Fruit fly (Drosophila melanogaster) whole organism, embryonic: ENCODE results near the gene CG13716.

Experiments
- Antp ChIP-seq: fragments of 200-800 bp; sonication (Bioruptor generic); optimal IDR thresholded peaks from 3 replicates; lab custom pipeline; 2016; ENCODE audit warnings: missing biosample characterization, missing genetic modification characterization
- B-H2 ChIP-seq: fragments of 200-800 bp; sonication (Bioruptor generic); optimal IDR thresholded peaks from 2 replicates; lab custom pipeline; 2018; ENCODE audit warnings: missing biosample characterization, mild to moderate bottlenecking, missing genetic modification characterization
- BEAF-32 ChIP-seq: fragments of 200-800 bp; sonication (Bioruptor generic); optimal IDR thresholded peaks from 3 replicates; lab custom pipeline; 2017; ENCODE audit warnings: missing biosample characterization, missing genetic modification characterization, mild to moderate bottlenecking, moderate library complexity, missing genetic modification reagents
- Bdp1 ChIP-seq: fragments of 200-800 bp; sonication (Bioruptor generic); optimal IDR thresholded peaks from 3 replicates; lab custom pipeline; 2016; ENCODE audit warnings: missing biosample characterization, missing genetic modification characterization
- CG1024 ChIP-seq: fragments of 200-800 bp; sonication (Bioruptor generic); IDR thresholded peaks from 2 replicates; pipeline ENCODE4 v1.3.6; 2022; ENCODE audit warnings: missing biosample characterization, missing genetic modification characterization
- CG10274 ChIP-seq: fragments of 200-800 bp; sonication (Bioruptor generic); optimal IDR thresholded peaks from 3 replicates; lab custom pipeline; 2017; ENCODE audit warnings: missing biosample characterization, mild to moderate bottlenecking, missing genetic modification characterization
- CG10543 ChIP-seq: fragments of 200-800 bp; sonication (Bioruptor generic); optimal IDR thresholded peaks from 3 replicates; lab custom pipeline; 2017; ENCODE audit warnings: missing biosample characterization, mild to moderate bottlenecking, missing genetic modification characterization, moderate library complexity
- CG11560 ChIP-seq: fragments of 200-800 bp; sonication (Bioruptor generic); IDR thresholded peaks from 3 replicates; pipeline ENCODE4 v1.3.6; 2022; ENCODE audit warnings: missing biosample characterization, missing genetic modification characterization
- CG12071 ChIP-seq: fragments of 200-800 bp; sonication (Bioruptor generic); optimal IDR thresholded peaks from 3 replicates; lab custom pipeline; 2018; ENCODE audit warnings: missing biosample characterization, mild to moderate bottlenecking, missing genetic modification characterization
- CG12942 ChIP-seq: fragments of 200-800 bp; sonication (Bioruptor generic); optimal IDR thresholded peaks from 3 replicates; lab custom pipeline; 2016; ENCODE audit warnings: missing biosample characterization, missing genetic modification characterization
- CG14014 ChIP-seq: fragments of 200-800 bp; sonication (Bioruptor generic); IDR thresholded peaks from 2 replicates; pipeline ENCODE4 v1.3.6; 2022; ENCODE audit warnings: missing biosample characterization, missing genetic modification characterization
- CG14667 ChIP-seq: fragments of 200-800 bp; sonication (Bioruptor generic); IDR thresholded peaks from 2 replicates; pipeline ENCODE4 v1.3.6; 2022; ENCODE audit warnings: missing biosample characterization, missing genetic modification characterization
- CG14710 ChIP-seq: fragments of 200-800 bp; sonication (Bioruptor generic); optimal IDR thresholded peaks from 3 replicates; lab custom pipeline; 2019; ENCODE audit warnings: missing biosample characterization, mild to moderate bottlenecking, missing genetic modification characterization, moderate library complexity
- CG1529 ChIP-seq: fragments of 200-800 bp; sonication (Bioruptor generic); optimal IDR thresholded peaks from 3 replicates; lab custom pipeline; 2018; ENCODE audit warnings: missing biosample characterization, missing genetic modification characterization
- CG1647 ChIP-seq: fragments of 200-800 bp; sonication (Bioruptor generic); optimal IDR thresholded peaks from 3 replicates; lab custom pipeline; 2016; ENCODE audit warnings: missing biosample characterization, missing genetic modification characterization
- CG17186 ChIP-seq: fragments of 200-800 bp; sonication (Bioruptor generic); optimal IDR thresholded peaks from 3 replicates; lab custom pipeline; 2017; ENCODE audit warnings: missing biosample characterization, missing genetic modification reagents, missing genetic modification characterization
- CG1792 ChIP-seq: fragments of 200-800 bp; sonication (Bioruptor generic); optimal IDR thresholded peaks from 2 replicates; lab custom pipeline; 2016; ENCODE audit warnings: missing biosample characterization, missing genetic modification characterization
- CG2712 ChIP-seq: fragments of 200-800 bp; optimal IDR thresholded peaks from 3 replicates; lab custom pipeline; 2019; ENCODE audit warnings: missing biosample characterization, mild to moderate bottlenecking, missing genetic modification characterization, moderate library complexity
- CG31388 ChIP-seq: fragments of 200-800 bp; sonication (Bioruptor generic); optimal IDR thresholded peaks from 2 replicates; lab custom pipeline; 2016; ENCODE audit warnings: missing biosample characterization, missing genetic modification characterization
- CG4730 ChIP-seq: fragments of 200-800 bp; sonication (Bioruptor generic); IDR thresholded peaks from 2 replicates; pipeline ENCODE4 v1.3.6; 2022; ENCODE audit warnings: missing biosample characterization, missing genetic modification characterization
- CG6765 ChIP-seq: fragments of 200-800 bp; sonication (Bioruptor generic); optimal IDR thresholded peaks from 3 replicates; lab custom pipeline; 2017; ENCODE audit warnings: missing biosample characterization, mild to moderate bottlenecking, missing genetic modification characterization
- CG9932 ChIP-seq: fragments of 200-800 bp; sonication (Bioruptor generic); IDR thresholded peaks from 2 replicates; pipeline ENCODE4 v1.3.6; 2022; ENCODE audit warnings: missing biosample characterization, missing genetic modification characterization
- Chrac-16 ChIP-seq: fragments of 200-800 bp; sonication (Bioruptor generic); optimal IDR thresholded peaks from 3 replicates; lab custom pipeline; 2016; ENCODE audit warnings: missing biosample characterization, missing genetic modification characterization
- CrebB ChIP-seq: fragments of 200-800 bp; sonication (Bioruptor generic); optimal IDR thresholded peaks from 3 replicates; lab custom pipeline; 2018; ENCODE audit warnings: missing biosample characterization, mild to moderate bottlenecking, missing genetic modification characterization
- Dbx ChIP-seq: fragments of 200-800 bp; sonication (Bioruptor generic); IDR thresholded peaks from 3 replicates; pipeline ENCODE4 v1.3.6; 2022; ENCODE audit warnings: missing biosample characterization, missing genetic modification characterization
- Dref ChIP-seq: fragments of 200-800 bp; sonication (Bioruptor generic); IDR thresholded peaks from 2 replicates; pipeline ENCODE4 v1.3.6; 2022; ENCODE audit warnings: missing biosample characterization, missing genetic modification characterization
- Ets65A ChIP-seq: fragments of 200-800 bp; sonication (Bioruptor generic); peaks from one replicate; lab custom pipeline; 2016; ENCODE audit warnings: missing biosample characterization, missing genetic modification characterization
- Gug ChIP-seq: fragments of 200-800 bp; sonication (Bioruptor generic); IDR thresholded peaks from 4 replicates; pipeline ENCODE4 v1.3.6; 2022; ENCODE audit warnings: missing biosample characterization, missing genetic modification characterization
- H2.0 ChIP-seq: fragments of 200-800 bp; sonication (Bioruptor generic); IDR thresholded peaks from 2 replicates; pipeline ENCODE4 v1.3.6; 2022; ENCODE audit warnings: missing biosample characterization, missing genetic modification characterization
- Hmr ChIP-seq: fragments of 200-800 bp; sonication (Bioruptor generic); optimal IDR thresholded peaks from 3 replicates; lab custom pipeline; 2017; ENCODE audit warnings: mild to moderate bottlenecking, missing biosample characterization, missing genetic modification reagents, missing genetic modification characterization
- Kr ChIP-seq: fragments of 200-800 bp; sonication (Bioruptor generic); optimal IDR thresholded peaks from 2 replicates; lab custom pipeline; 2017; ENCODE audit warnings: missing biosample characterization, mild to moderate bottlenecking, missing genetic modification characterization
- MESR4 ChIP-seq: fragments of 200-800 bp; sonication (Bioruptor generic); optimal IDR thresholded peaks from 2 replicates; lab custom pipeline; 2018; ENCODE audit warnings: missing biosample characterization, mild to moderate bottlenecking, missing genetic modification characterization, moderate library complexity
- Taf1 ChIP-seq: fragments of 200-800 bp; sonication (Bioruptor generic); IDR thresholded peaks from 2 replicates; pipeline ENCODE4 v1.3.6; 2022; ENCODE audit warnings: missing biosample characterization, missing genetic modification characterization
- ara ChIP-seq: fragments of 200-800 bp; sonication (Bioruptor generic); IDR thresholded peaks from 2 replicates; pipeline ENCODE4 v1.3.6; 2022; ENCODE audit warnings: missing biosample characterization, missing genetic modification characterization
- ash1 ChIP-seq: fragments of 200-800 bp; sonication (Bioruptor generic); optimal IDR thresholded peaks from 2 replicates; lab custom pipeline; 2018; ENCODE audit warnings: missing biosample characterization, mild to moderate bottlenecking, missing genetic modification characterization
- az2 ChIP-seq: fragments of 200-800 bp; sonication (Bioruptor generic); optimal IDR thresholded peaks from 3 replicates; lab custom pipeline; 2016; ENCODE audit warnings: missing biosample characterization, missing genetic modification characterization
- cas ChIP-seq: fragments of 200-800 bp; sonication (Bioruptor generic); IDR thresholded peaks from 2 replicates; pipeline ENCODE4 v1.3.6; 2022; ENCODE audit warnings: missing biosample characterization, missing genetic modification characterization
- crp ChIP-seq, 2 experiments: fragments of 200-800 bp; sonication (Bioruptor generic); optimal IDR thresholded peaks; 2 replicates in 1 of 2; 3 replicates in 1 of 2; lab custom pipeline; 2017; ENCODE audit warnings: missing biosample characterization in 2 of 2, missing genetic modification characterization in 2 of 2, mild to moderate bottlenecking in 1 of 2, moderate library complexity in 1 of 2
- emc ChIP-seq: fragments of 200-800 bp; sonication (Bioruptor generic); optimal IDR thresholded peaks from 2 replicates; lab custom pipeline; 2016; ENCODE audit warnings: missing biosample characterization, missing genetic modification characterization
- esg ChIP-seq: fragments of 200-800 bp; sonication (Bioruptor generic); conservative IDR thresholded peaks from 2 replicates; pipeline ENCODE4 v1.3.6; 2022; ENCODE audit warnings: missing biosample characterization, missing genetic modification characterization
- eve ChIP-seq, 2 experiments: fragments of >200 bp; optimal IDR thresholded peaks; 2 replicates each; lab custom pipeline; 2017; ENCODE audit warnings: missing biosample characterization in 2 of 2, missing genetic modification characterization in 2 of 2
- fd3F ChIP-seq: fragments of 200-800 bp; sonication (Bioruptor generic); optimal IDR thresholded peaks from 2 replicates; lab custom pipeline; 2018; ENCODE audit warnings: missing biosample characterization, mild to moderate bottlenecking, missing genetic modification characterization, moderate library complexity
- hbn ChIP-seq: fragments of 200-800 bp; sonication (Bioruptor generic); IDR thresholded peaks from 2 replicates; pipeline ENCODE4 v1.3.6; 2022; ENCODE audit warnings: missing biosample characterization, missing genetic modification characterization; ENCODE audit not compliant: partially characterized antibody
- p53 ChIP-seq: fragments of 200-800 bp; sonication (Bioruptor generic); optimal IDR thresholded peaks from 2 replicates; lab custom pipeline; 2016; ENCODE audit warnings: missing biosample characterization, missing genetic modification characterization
- peb ChIP-seq: fragments of 200-800 bp; sonication (Bioruptor generic); IDR thresholded peaks from 2 replicates; pipeline ENCODE4 v1.3.6; 2022; ENCODE audit warnings: missing biosample characterization, missing genetic modification characterization
- prd ChIP-seq, 3 experiments: fragments of >200 bp in 2 of 3; fragments of 200-800 bp in 1 of 3; sonication (Bioruptor generic) in 1 of 3; optimal IDR thresholded peaks in 2 of 3; IDR thresholded peaks in 1 of 3; 2 replicates in 2 of 3; 3 replicates in 1 of 3; pipeline versions ENCODE4 v1.3.6 to Lab custom; 2017 to 2022; ENCODE audit warnings: missing biosample characterization in 1 of 3, missing genetic modification characterization in 1 of 3
- schlank ChIP-seq: fragments of 200-800 bp; sonication (Bioruptor generic); optimal IDR thresholded peaks from 2 replicates; lab custom pipeline; 2018; ENCODE audit warnings: missing biosample characterization, mild to moderate bottlenecking, missing genetic modification characterization
- sens ChIP-seq: fragments of 200-800 bp; sonication (Bioruptor generic); peaks from one replicate; lab custom pipeline; 2016; ENCODE audit warnings: missing biosample characterization, missing genetic modification characterization
- slbo ChIP-seq: fragments of 200-800 bp; sonication (Bioruptor generic); IDR thresholded peaks from 2 replicates; pipeline ENCODE4 v1.3.6; 2022; ENCODE audit warnings: missing biosample characterization, missing genetic modification characterization
- so ChIP-seq: fragments of 200-800 bp; sonication (Bioruptor generic); IDR thresholded peaks from 3 replicates; pipeline ENCODE4 v1.3.6; 2022; ENCODE audit warnings: missing biosample characterization, missing genetic modification characterization
- trh ChIP-seq: fragments of 200-800 bp; sonication (Bioruptor generic); optimal IDR thresholded peaks from 2 replicates; lab custom pipeline; 2016; ENCODE audit warnings: missing biosample characterization, missing genetic modification characterization

CG13716 gene

dm6 chr3L:4613083-4613482, 21.5 kb downstream of the CG13716 start (continued):
- peak; percentile 86 for TF ChIP-seq CG1792
- peak; percentile 85 for TF ChIP-seq CrebB
- peak; percentile 13 for TF ChIP-seq B-H2
- peak; percentile 90 for TF ChIP-seq esg (GFP tag; lab: Robert Waterston, UW)
- TF ChIP-seq Hmr: peak; percentile 88
- peak; percentile 99 for TF ChIP-seq sens (GFP tag; lab: Kevin White, UChicago)
- TF ChIP-seq MESR4 (GFP tag; lab: Kevin White, UChicago): peak; percentile 30
- peak; percentile 88 for TF ChIP-seq CG10274 (GFP tag; lab: Kevin White, UChicago)
- TF ChIP-seq Antp (GFP tag; lab: Kevin White, UChicago): peak; percentile 67
- TF ChIP-seq CG10543: peak; percentile 29
- peak; percentile 92 for TF ChIP-seq peb (GFP tag; lab: Robert Waterston, UW)
- TF ChIP-seq az2: peak; percentile 93
- peak; percentile 83 for TF ChIP-seq Gug (GFP tag; lab: Robert Waterston, UW)
- peak; percentile 92 for TF ChIP-seq H2.0 (GFP tag; lab: Robert Waterston, UW)
- TF ChIP-seq CG12942: peak; percentile 89
- TF ChIP-seq Chrac-16: peak; percentile 83
- peak; percentile 67 for TF ChIP-seq Bdp1 (GFP tag; lab: Kevin White, UChicago)
- TF ChIP-seq CG1024 (GFP tag; lab: Robert Waterston, UW): peak; percentile 90
- TF ChIP-seq CG6765: peak; percentile 82
- TF ChIP-seq Ets65A (GFP tag; lab: Kevin White, UChicago): peak; percentile 98
- peak; percentile 77 for TF ChIP-seq Kr (GFP tag; lab: Kevin White, UChicago)
- peak; percentile 89 for TF ChIP-seq CG17186 (GFP tag; lab: Kevin White, UChicago)
- TF ChIP-seq ash1 (GFP tag; lab: Kevin White, UChicago): peak; percentile 64
- TF ChIP-seq emc (GFP tag; lab: Kevin White, UChicago): peak; percentile 81
- TF ChIP-seq CG14710 (tag; lab: Kevin White, UChicago): peak; percentile 94
- TF ChIP-seq CG11560 (tag; lab: Robert Waterston, UW): peak; percentile 77
- TF ChIP-seq Dref (GFP tag; lab: Robert Waterston, UW): no peak
- peak; percentile 46 for TF ChIP-seq p53 (GFP tag; lab: Kevin White, UChicago)
- TF ChIP-seq slbo (GFP tag; lab: Robert Waterston, UW): peak; percentile 90
- TF ChIP-seq CG14667 (GFP tag; lab: Robert Waterston, UW): peak; percentile 87
- TF ChIP-seq CG31388 (GFP tag; lab: Kevin White, UChicago): peak; percentile 85
- peak; percentile 91 for TF ChIP-seq CG4730 (GFP tag; lab: Robert Waterston, UW)
- peak; percentile 87 for TF ChIP-seq fd3F (GFP tag; lab: Kevin White, UChicago)
- peak; percentile 92 for TF ChIP-seq Dbx (GFP tag; lab: Robert Waterston, UW)
- peak in 1 of 2 experiments; percentile 52 for TF ChIP-seq crp (GFP tag; optimal IDR thresholded peaks at IDR 0.05; lab: Kevin White, UChicago)
- TF ChIP-seq trh (GFP tag; lab: Kevin White, UChicago): peak; percentile 81
- peak; percentile 83 for TF ChIP-seq Taf1 (GFP tag; lab: Robert Waterston, UW)
- TF ChIP-seq prd (optimal IDR thresholded peaks at IDR 0.05; lab: Kevin White, UChicago): no peak
- TF ChIP-seq prd (GFP tag; IDR thresholded peaks at IDR 0.05; lab: Robert Waterston, UW): peak; percentile 96
- no peak for TF ChIP-seq BEAF-32 (GFP tag; lab: Kevin White, UChicago)
- TF ChIP-seq eve (GFP tag; optimal IDR thresholded peaks at IDR 0.05; lab: Kevin White, UChicago): peak in 1 of 2 experiments; percentile 94
- peak; percentile 20 for TF ChIP-seq schlank (tag; lab: Kevin White, UChicago)
- peak; percentile 97 for TF ChIP-seq CG2712 (tag; lab: Kevin White, UChicago)
- peak; percentile 93 for TF ChIP-seq CG1647 (GFP tag; lab: Kevin White, UChicago)
- peak; percentile 72 for TF ChIP-seq CG9932 (GFP tag; lab: Robert Waterston, UW)
- peak; percentile 60; the same call in 1 of the 2 replicates for TF ChIP-seq cas
- TF ChIP-seq ara (GFP tag; lab: Robert Waterston, UW): peak; percentile 96
- TF ChIP-seq so: peak; percentile 94
- peak; percentile 90 for TF ChIP-seq CG1529
- TF ChIP-seq CG12071: peak; percentile 91
- no peak for TF ChIP-seq hbn (GFP tag; lab: Robert Waterston, UW)
- peak; percentile 93 for TF ChIP-seq CG14014
